Fruit fly (Drosophila melanogaster) whole organism, prepupa: ENCODE measurements around the gene CG13921.
A peak's percentile ranks its signal among the peaks of the same experiment; 100 is the strongest.

ENCODE experiments used
- Blimp-1 ChIP-seq: fragments of 200-800 bp; sonication (Bioruptor generic); optimal IDR thresholded peaks from 3 replicates; lab custom pipeline; 2017; ENCODE audit warnings: missing biosample characterization, missing genetic modification characterization, mild to moderate bottlenecking, moderate library complexity, missing genetic modification reagents
- CG10631 ChIP-seq: fragments of 200-800 bp; sonication (Bioruptor generic); optimal IDR thresholded peaks from 2 replicates; lab custom pipeline; 2016; ENCODE audit warnings: missing biosample characterization, missing genetic modification characterization
- CG10669 ChIP-seq: fragments of 200-800 bp; sonication (Bioruptor generic); optimal IDR thresholded peaks from 3 replicates; lab custom pipeline; 2018; ENCODE audit warnings: missing biosample characterization, mild to moderate bottlenecking, missing genetic modification characterization, moderate library complexity
- CG11294 ChIP-seq: fragments of 200-800 bp; sonication (Bioruptor generic); IDR thresholded peaks from 2 replicates; pipeline ENCODE4 v1.3.6; 2022; ENCODE audit warnings: missing biosample characterization, missing genetic modification characterization
- CG11762 ChIP-seq: fragments of 200-800 bp; sonication (Bioruptor generic); optimal IDR thresholded peaks from 3 replicates; lab custom pipeline; 2016; ENCODE audit warnings: missing biosample characterization, missing genetic modification characterization; ENCODE audit not compliant: insufficient read depth
- CG11902 ChIP-seq: fragments of 200-800 bp; sonication (Bioruptor generic); optimal IDR thresholded peaks from 3 replicates; lab custom pipeline; 2016; ENCODE audit warnings: missing biosample characterization, missing genetic modification characterization
- CG1621 ChIP-seq: fragments of 200-800 bp; sonication (Bioruptor generic); optimal IDR thresholded peaks from 3 replicates; lab custom pipeline; 2018; ENCODE audit warnings: missing biosample characterization, mild to moderate bottlenecking, missing genetic modification characterization
- CG16779 ChIP-seq: fragments of 200-800 bp; sonication (Bioruptor generic); optimal IDR thresholded peaks from 3 replicates; lab custom pipeline; 2017; ENCODE audit warnings: missing biosample characterization, mild to moderate bottlenecking, missing genetic modification characterization
- CG31627 ChIP-seq: fragments of 200-800 bp; sonication (Bioruptor generic); optimal IDR thresholded peaks from 3 replicates; lab custom pipeline; 2016; ENCODE audit warnings: missing biosample characterization, missing genetic modification characterization
- CG34406 ChIP-seq: fragments of 200-800 bp; sonication (Bioruptor generic); optimal IDR thresholded peaks from 3 replicates; lab custom pipeline; 2016; ENCODE audit warnings: missing biosample characterization, missing genetic modification characterization
- CG3919 ChIP-seq: fragments of 200-800 bp; sonication (Bioruptor generic); optimal IDR thresholded peaks from 3 replicates; lab custom pipeline; 2016; ENCODE audit warnings: missing biosample characterization, missing genetic modification characterization
- CG4318 ChIP-seq: fragments of 200-800 bp; sonication (Bioruptor generic); optimal IDR thresholded peaks from 3 replicates; lab custom pipeline; 2017; ENCODE audit warnings: missing biosample characterization, mild to moderate bottlenecking, missing genetic modification characterization
- CG6163 ChIP-seq: fragments of 200-800 bp; sonication (Bioruptor generic); IDR thresholded peaks from 3 replicates; pipeline ENCODE4 v1.3.6; 2022; ENCODE audit warnings: missing biosample characterization, missing genetic modification characterization
- CG6792 ChIP-seq: fragments of 200-800 bp; sonication (Bioruptor generic); optimal IDR thresholded peaks from 3 replicates; lab custom pipeline; 2016; ENCODE audit warnings: missing biosample characterization, missing genetic modification characterization
- CG6808 ChIP-seq: fragments of 200-800 bp; sonication (Bioruptor generic); optimal IDR thresholded peaks from 3 replicates; lab custom pipeline; 2017; ENCODE audit warnings: missing biosample characterization, missing genetic modification characterization, mild to moderate bottlenecking, moderate library complexity, missing genetic modification reagents
- CG6854 ChIP-seq: fragments of 200-800 bp; sonication (Bioruptor generic); optimal IDR thresholded peaks from 2 replicates; lab custom pipeline; 2017; ENCODE audit warnings: missing biosample characterization, mild to moderate bottlenecking, missing genetic modification characterization
- CG7368 ChIP-seq: fragments of 200-800 bp; sonication (Bioruptor generic); optimal IDR thresholded peaks from 3 replicates; lab custom pipeline; 2016; ENCODE audit warnings: missing biosample characterization, missing genetic modification characterization
- CG8119 ChIP-seq: fragments of 200-800 bp; sonication (Bioruptor generic); IDR thresholded peaks from 3 replicates; pipeline ENCODE4 v1.3.6; 2022; ENCODE audit warnings: missing biosample characterization, missing genetic modification characterization
- CG8319 ChIP-seq: fragments of 200-800 bp; sonication (Bioruptor generic); optimal IDR thresholded peaks from 3 replicates; lab custom pipeline; 2016; ENCODE audit warnings: missing biosample characterization, missing genetic modification characterization
- CG8632 ChIP-seq: fragments of 200-800 bp; sonication (Bioruptor generic); optimal IDR thresholded peaks from 3 replicates; lab custom pipeline; 2016; ENCODE audit warnings: missing biosample characterization, missing genetic modification characterization
- CG9139 ChIP-seq: fragments of 200-800 bp; sonication (Bioruptor generic); optimal IDR thresholded peaks from 3 replicates; lab custom pipeline; 2017; ENCODE audit warnings: missing biosample characterization, mild to moderate bottlenecking, missing genetic modification characterization
- Eip75B ChIP-seq: fragments of 200-800 bp; sonication (Bioruptor generic); optimal IDR thresholded peaks from 3 replicates; lab custom pipeline; 2016; ENCODE audit warnings: missing biosample characterization, missing genetic modification characterization
- Eip78C ChIP-seq: fragments of 200-800 bp; sonication (Bioruptor generic); peaks from one replicate; lab custom pipeline; 2016; ENCODE audit warnings: missing biosample characterization, missing genetic modification characterization
- Eip93F ChIP-seq: fragments of 200-800 bp; sonication (Bioruptor generic); optimal IDR thresholded peaks from 2 replicates; lab custom pipeline; 2016; ENCODE audit warnings: missing biosample characterization, mild to moderate bottlenecking, missing genetic modification characterization
- Ets96B ChIP-seq: fragments of 200-800 bp; optimal IDR thresholded peaks from 2 replicates; lab custom pipeline; 2019; ENCODE audit warnings: missing biosample characterization, mild to moderate bottlenecking, missing genetic modification characterization, moderate library complexity
- Hr38 ChIP-seq: sonication (Bioruptor generic); optimal IDR thresholded peaks from 2 replicates; lab custom pipeline; 2016; ENCODE audit warnings: missing biosample characterization, missing genetic modification characterization
- Lpt ChIP-seq: fragments of 200-800 bp; sonication (Bioruptor generic); optimal IDR thresholded peaks from 3 replicates; lab custom pipeline; 2016; ENCODE audit warnings: missing biosample characterization, missing genetic modification characterization
- OdsH ChIP-seq: fragments of 200-800 bp; sonication (Bioruptor generic); optimal IDR thresholded peaks from 3 replicates; lab custom pipeline; 2016; ENCODE audit warnings: missing biosample characterization, missing genetic modification characterization
- Sox102F ChIP-seq: fragments of 200-800 bp; sonication (Bioruptor generic); optimal IDR thresholded peaks from 2 replicates; lab custom pipeline; 2016; ENCODE audit warnings: missing biosample characterization, mild to moderate bottlenecking, missing genetic modification characterization
- Sox14 ChIP-seq: fragments of 200-800 bp; sonication (Bioruptor generic); optimal IDR thresholded peaks from 3 replicates; lab custom pipeline; 2016; ENCODE audit warnings: missing biosample characterization, missing genetic modification characterization
- Sox15 ChIP-seq: fragments of 200-800 bp; sonication (Bioruptor generic); optimal IDR thresholded peaks from 3 replicates; lab custom pipeline; 2016; ENCODE audit warnings: missing biosample characterization, missing genetic modification characterization
- achi ChIP-seq: fragments of 200-800 bp; sonication (Bioruptor generic); optimal IDR thresholded peaks from 3 replicates; lab custom pipeline; 2016; ENCODE audit warnings: missing biosample characterization, missing genetic modification characterization
- acj6 ChIP-seq: fragments of 200-800 bp; sonication (Bioruptor generic); optimal IDR thresholded peaks from 3 replicates; lab custom pipeline; 2016; ENCODE audit warnings: missing biosample characterization, missing genetic modification characterization
- dac ChIP-seq: fragments of 200-800 bp; sonication (Bioruptor generic); optimal IDR thresholded peaks from 2 replicates; lab custom pipeline; 2017; ENCODE audit warnings: missing biosample characterization, mild to moderate bottlenecking, missing genetic modification characterization
- dsx ChIP-seq: fragments of 200-800 bp; optimal IDR thresholded peaks from 3 replicates; lab custom pipeline; 2019; ENCODE audit warnings: missing biosample characterization, mild to moderate bottlenecking, missing genetic modification characterization, moderate library complexity; ENCODE audit not compliant: poor library complexity, severe bottlenecking
- eg ChIP-seq: fragments of 200-800 bp; sonication (Bioruptor generic); IDR thresholded peaks from 3 replicates; pipeline ENCODE4 v1.3.6; 2022; ENCODE audit warnings: missing biosample characterization, missing genetic modification characterization
- esn ChIP-seq: fragments of 200-800 bp; sonication (Bioruptor generic); optimal IDR thresholded peaks from 2 replicates; lab custom pipeline; 2016; ENCODE audit warnings: missing biosample characterization, mild to moderate bottlenecking, missing genetic modification characterization, moderate library complexity
- fd59A ChIP-seq: fragments of 200-800 bp; sonication (Bioruptor generic); optimal IDR thresholded peaks from 2 replicates; lab custom pipeline; 2017; ENCODE audit warnings: missing biosample characterization, mild to moderate bottlenecking, missing genetic modification characterization, missing genetic modification reagents
- lz ChIP-seq: fragments of 200-800 bp; sonication (Bioruptor generic); optimal IDR thresholded peaks from 3 replicates; lab custom pipeline; 2016; ENCODE audit warnings: missing biosample characterization, missing genetic modification characterization
- net ChIP-seq: fragments of 200-800 bp; sonication (Bioruptor generic); optimal IDR thresholded peaks from 3 replicates; lab custom pipeline; 2016; ENCODE audit warnings: missing biosample characterization, missing genetic modification characterization
- pdm3 ChIP-seq: fragments of 200-800 bp; sonication (Bioruptor generic); optimal IDR thresholded peaks from 3 replicates; lab custom pipeline; 2016; ENCODE audit warnings: missing biosample characterization, missing genetic modification characterization
- salr ChIP-seq, 2 experiments: fragments of 200-800 bp; sonication (Bioruptor generic); optimal IDR thresholded peaks; 3 replicates each; lab custom pipeline; 2016 to 2018; ENCODE audit warnings: missing biosample characterization in 2 of 2, missing genetic modification characterization in 2 of 2, mild to moderate bottlenecking in 1 of 2
- spab ChIP-seq: fragments of 200-800 bp; sonication (Bioruptor generic); optimal IDR thresholded peaks from 2 replicates; lab custom pipeline; 2017; ENCODE audit warnings: missing biosample characterization, mild to moderate bottlenecking, missing genetic modification characterization, missing genetic modification reagents
- topi ChIP-seq: fragments of 200-800 bp; sonication (Bioruptor generic); optimal IDR thresholded peaks from 3 replicates; lab custom pipeline; 2016; ENCODE audit warnings: missing biosample characterization, missing genetic modification characterization
- vri ChIP-seq: fragments of 200-800 bp; sonication (Bioruptor generic); optimal IDR thresholded peaks from 3 replicates; lab custom pipeline; 2016; ENCODE audit warnings: missing biosample characterization, mild to moderate bottlenecking, missing genetic modification characterization

Gene CG13921

DNA sequence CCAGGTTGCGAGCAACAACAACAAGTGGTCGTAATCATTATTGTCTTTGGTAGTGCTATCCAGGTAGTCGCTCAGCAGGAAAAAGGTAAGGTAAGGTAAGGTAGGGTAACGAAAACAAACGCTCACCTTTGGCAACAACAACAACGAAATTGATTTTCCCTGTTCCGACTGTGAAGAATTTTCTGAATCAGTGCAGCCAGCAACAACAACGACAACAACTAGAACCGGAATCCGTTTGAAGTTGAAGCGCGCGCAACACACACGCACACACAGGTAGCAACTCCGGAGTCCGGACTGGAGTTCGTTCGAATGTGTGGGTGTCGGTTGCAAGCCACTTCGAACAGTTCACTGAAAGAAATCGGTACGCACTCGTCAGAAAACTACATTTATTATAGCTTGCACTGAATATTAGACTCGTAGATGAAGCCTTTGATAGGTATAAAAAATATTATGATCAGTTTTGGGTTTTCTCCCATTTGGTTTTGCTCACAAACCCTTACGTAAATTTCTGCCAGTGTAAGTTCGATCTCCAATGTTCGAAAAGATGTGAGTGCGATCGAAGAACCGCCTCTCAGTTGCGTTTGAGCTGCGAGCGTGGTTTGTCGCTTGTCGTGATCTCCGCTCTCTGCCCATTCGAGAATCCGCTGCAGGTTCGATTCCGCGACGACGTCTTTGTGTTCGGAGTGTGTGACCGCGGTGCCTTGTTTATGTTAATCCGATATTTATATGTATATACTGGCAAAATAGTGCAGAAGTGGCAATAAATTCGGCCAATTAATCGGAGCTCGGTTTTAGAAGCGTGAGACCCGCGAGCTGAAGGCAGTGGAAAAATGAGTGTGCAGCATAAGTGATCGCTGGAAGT, at the start of gene CG13921 (continued):
- TF ChIP-seq Sox102F (GFP tag; lab: Kevin White, UChicago) (peak; percentile 99), CG6854 (GFP tag; lab: Kevin White, UChicago) (peak; percentile 99), topi (peak; percentile 100), spab (peak; percentile 100), dac (GFP tag; lab: Kevin White, UChicago) (peak; percentile 99), CG6808 (peak; percentile 99), Sox14 (GFP tag; lab: Kevin White, UChicago) (peak; percentile 99), OdsH (peak; percentile 100), dsx (GFP tag; lab: Kevin White, UChicago) (peak; percentile 99), CG1621 (tag; lab: Kevin White, UChicago) (peak; percentile 100)

DNA sequence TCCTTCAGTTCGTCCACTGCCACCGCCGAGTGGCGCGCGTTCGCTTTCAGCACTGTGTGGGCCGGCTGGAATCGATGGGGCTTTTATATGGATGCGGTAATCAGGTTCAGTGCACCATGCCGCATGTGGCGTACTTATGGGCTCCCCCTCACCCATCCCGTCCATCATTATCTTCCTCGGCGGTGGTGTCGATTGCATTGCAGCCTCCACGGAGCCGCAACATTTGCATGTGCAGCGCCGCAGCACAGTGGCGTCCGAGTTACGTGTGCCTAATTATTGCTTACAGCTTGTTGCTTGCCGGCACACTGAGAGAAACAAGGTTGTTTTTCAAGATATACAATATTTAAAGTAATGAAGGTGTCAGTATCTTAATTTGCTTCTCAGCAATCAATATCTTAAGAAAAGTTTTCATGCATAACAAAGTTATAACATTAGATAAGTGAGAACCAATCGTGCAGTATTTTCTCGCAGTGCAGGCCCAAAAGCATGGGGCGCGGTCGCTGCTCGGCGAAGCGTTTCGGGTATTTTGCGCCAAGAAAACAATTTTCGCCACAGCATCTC, 44.3 kb upstream of the CG13921 start, which contains the start of gene CG13931:
Gene CG13931 (minus strand): TSS at position 41 of the 561 bp plus-strand sequence.
- TF ChIP-seq CG11762 (GFP tag; lab: Kevin White, UChicago) (no peak), Eip78C (GFP tag; lab: Kevin White, UChicago) (peak; percentile 90), CG8119 (GFP tag; lab: Robert Waterston, UW) (peak; percentile 82), CG6854 (GFP tag; lab: Kevin White, UChicago) (no peak), acj6 (GFP tag; lab: Kevin White, UChicago) (peak; percentile 65), Ets96B (peak; percentile 53), pdm3 (GFP tag; lab: Kevin White, UChicago) (peak; percentile 76), CG3919 (peak; percentile 72), Eip75B (GFP tag; lab: Kevin White, UChicago) (peak; percentile 65), Blimp-1 (GFP tag; lab: Kevin White, UChicago) (no peak), CG1621 (tag; lab: Kevin White, UChicago) (peak; percentile 64), CG4318 (GFP tag; lab: Kevin White, UChicago) (peak; percentile 35), CG9139 (GFP tag; lab: Kevin White, UChicago) (peak; percentile 45), eg (peak; percentile 84), CG8319 (GFP tag; lab: Kevin White, UChicago) (peak; percentile 5), Sox14 (GFP tag; lab: Kevin White, UChicago) (peak; percentile 68), vri (GFP tag; lab: Kevin White, UChicago) (peak; percentile 28), fd59A (GFP tag; lab: Kevin White, UChicago) (peak; percentile 51), CG8632 (GFP tag; lab: Kevin White, UChicago) (peak; percentile 56), CG10631 (GFP tag; lab: Kevin White, UChicago) (peak; percentile 72), esn (GFP tag; lab: Kevin White, UChicago) (peak; percentile 63), CG6792 (GFP tag; lab: Kevin White, UChicago) (peak; percentile 67), CG10669 (GFP tag; lab: Kevin White, UChicago) (peak; percentile 67), achi (peak; percentile 53), CG11902 (GFP tag; lab: Kevin White, UChicago) (peak; percentile 40), CG34406 (GFP tag; lab: Kevin White, UChicago) (peak; percentile 60), dsx (GFP tag; lab: Kevin White, UChicago) (peak; percentile 53), Lpt (peak; percentile 62), topi (peak; percentile 53), CG6808 (peak; percentile 62), dac (GFP tag; lab: Kevin White, UChicago) (peak; percentile 25), salr (GFP tag; optimal IDR thresholded peaks at IDR 0.05; lab: Kevin White, UChicago) (peak; percentile 34 to 55), Eip93F (GFP tag; lab: Kevin White, UChicago) (no peak), Sox15 (peak; percentile 37), CG16779 (tag; lab: Kevin White, UChicago) (peak; percentile 16), spab (peak; percentile 57), Hr38 (GFP tag; lab: Kevin White, UChicago) (no peak), CG11294 (peak; percentile 54), CG7368 (peak; percentile 72), lz (GFP tag; lab: Kevin White, UChicago) (peak; percentile 60), OdsH (peak; percentile 68), CG6163 (GFP tag; lab: Robert Waterston, UW) (peak; percentile 83), net (GFP tag; lab: Kevin White, UChicago) (peak; percentile 72), CG31627 (peak; percentile 57)
